Worm (Caenorhabditis elegans) whole organism, L1 larva: ENCODE measurements around the gene alh-1.

Experiments
- ceh-8 ChIP-seq: fragments of 200-800 bp; sonication (Bioruptor generic); optimal IDR thresholded peaks from 2 replicates; lab custom pipeline; 2018; ENCODE audit warnings: mild to moderate bottlenecking, missing genetic modification characterization, moderate library complexity, missing compliant biosample characterization
- fkh-4 ChIP-seq: sonication (generic microtip); optimal IDR thresholded peaks from 2 replicates; lab custom pipeline; 2016; ENCODE audit warnings: missing compliant biosample characterization, missing genetic modification characterization, borderline replicate concordance
- mdl-1 ChIP-seq, 2 experiments: fragments of 150-350 bp; optimal IDR thresholded peaks; 2 replicates each; lab custom pipeline; 2014 to 2017; ENCODE audit warnings: missing biosample characterization in 2 of 2, missing genetic modification characterization in 2 of 2, inconsistent platforms in 1 of 2
- nhr-12 ChIP-seq: sonication (generic microtip); optimal IDR thresholded peaks from 2 replicates; lab custom pipeline; 2017; ENCODE audit warnings: missing biosample characterization, missing genetic modification characterization
- swsn-7 ChIP-seq: sonication (generic microtip); optimal IDR thresholded peaks from 2 replicates; lab custom pipeline; 2016; ENCODE audit warnings: missing genetic modification characterization, missing compliant biosample characterization

DNA sequence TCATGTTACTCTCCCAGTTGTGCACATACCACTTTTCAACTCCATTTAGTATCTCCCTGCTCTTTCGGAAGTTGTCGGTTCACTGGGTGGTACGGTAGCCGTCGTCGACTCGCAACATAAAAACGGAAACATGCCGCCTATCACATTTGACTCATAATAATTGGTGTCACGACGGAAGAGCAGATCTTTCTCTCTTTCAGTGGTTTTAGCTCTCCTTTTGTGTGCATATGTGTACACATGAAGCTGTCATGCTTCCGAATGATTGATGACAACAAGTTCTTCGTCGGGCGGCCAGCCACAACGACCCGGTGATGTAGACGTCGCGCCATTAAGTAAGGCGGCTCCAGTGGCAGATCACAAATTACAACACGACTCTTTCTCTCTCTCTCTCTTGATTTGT lies 48.2 kb downstream of the alh-1 start:
- TF ChIP-seq swsn-7, result no peak
- no peak for TF ChIP-seq nhr-12 (tag; lab: Kevin White, UChicago)
- TF ChIP-seq fkh-4 (tag; lab: Kevin White, UChicago), result no peak
- TF ChIP-seq mdl-1 (tag; optimal IDR thresholded peaks at IDR 0.05; lab: Kevin White, UChicago), result no peak
- no peak for TF ChIP-seq ceh-8 (GFP tag; lab: Kevin White, UChicago)
